Fruit fly (Drosophila melanogaster) whole organism, prepupa: ENCODE results near the gene CG5149.

Experiments
- CG11762 ChIP-seq: fragments of 200-800 bp; sonication (Bioruptor generic); optimal IDR thresholded peaks from 3 replicates; lab custom pipeline; 2016; ENCODE audit warnings: missing biosample characterization, missing genetic modification characterization; ENCODE audit not compliant: insufficient read depth
- CG32006 ChIP-seq: fragments of 200-800 bp; sonication (Bioruptor generic); optimal IDR thresholded peaks from 3 replicates; lab custom pipeline; 2017; ENCODE audit warnings: missing biosample characterization, mild to moderate bottlenecking, missing genetic modification characterization
- CG6854 ChIP-seq: fragments of 200-800 bp; sonication (Bioruptor generic); optimal IDR thresholded peaks from 2 replicates; lab custom pipeline; 2017; ENCODE audit warnings: missing biosample characterization, mild to moderate bottlenecking, missing genetic modification characterization
- CG8632 ChIP-seq: fragments of 200-800 bp; sonication (Bioruptor generic); optimal IDR thresholded peaks from 3 replicates; lab custom pipeline; 2016; ENCODE audit warnings: missing biosample characterization, missing genetic modification characterization
- Gug ChIP-seq: fragments of 200-800 bp; sonication (Bioruptor generic); IDR thresholded peaks from 2 replicates; pipeline ENCODE4 v1.3.6; 2022; ENCODE audit warnings: missing biosample characterization, missing genetic modification characterization
- Sox102F ChIP-seq: fragments of 200-800 bp; sonication (Bioruptor generic); optimal IDR thresholded peaks from 2 replicates; lab custom pipeline; 2016; ENCODE audit warnings: missing biosample characterization, mild to moderate bottlenecking, missing genetic modification characterization
- fd59A ChIP-seq: fragments of 200-800 bp; sonication (Bioruptor generic); optimal IDR thresholded peaks from 2 replicates; lab custom pipeline; 2017; ENCODE audit warnings: missing biosample characterization, mild to moderate bottlenecking, missing genetic modification characterization, missing genetic modification reagents

DNA sequence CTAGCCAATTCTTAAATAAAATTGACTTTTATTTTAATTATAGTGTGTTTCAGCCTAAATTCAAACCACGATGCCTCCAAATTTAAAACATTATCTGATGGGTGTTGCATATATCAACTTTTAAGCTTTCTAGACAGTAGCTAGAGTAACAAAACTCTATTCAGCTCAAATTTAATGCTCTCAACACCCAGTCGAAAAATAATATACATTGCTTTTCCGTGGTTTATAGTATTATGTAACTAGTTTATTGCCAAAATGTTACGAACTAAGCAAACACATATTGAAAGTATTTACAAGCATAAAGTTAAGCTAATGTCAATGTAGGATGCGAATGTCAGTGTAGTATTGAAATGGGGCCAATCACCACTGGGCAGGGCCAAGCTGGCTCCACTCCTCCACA lies 42.3 kb upstream of the CG5149 start:
- TF ChIP-seq CG6854 (GFP tag; lab: Kevin White, UChicago) = no peak
- TF ChIP-seq CG11762 (GFP tag; lab: Kevin White, UChicago) = no peak
- no peak for TF ChIP-seq CG32006 (GFP tag; lab: Kevin White, UChicago)
- no peak for TF ChIP-seq fd59A (GFP tag; lab: Kevin White, UChicago)
- TF ChIP-seq Gug (GFP tag; lab: Robert Waterston, UW) = no peak
- no peak for TF ChIP-seq CG8632 (GFP tag; lab: Kevin White, UChicago)
- no peak for TF ChIP-seq Sox102F (GFP tag; lab: Kevin White, UChicago)
